Fruit fly (Drosophila melanogaster) Kc167 (cell line): ENCODE results near the gene CG9988.

Source experiments
- Myc ChIP-seq: fragments of >200 bp; optimal IDR thresholded peaks from 2 replicates; lab custom pipeline; 2017; ENCODE audit warnings: missing external identifiers
- Sin3A ChIP-seq: fragments of >200 bp; optimal IDR thresholded peaks from 2 replicates; lab custom pipeline; 2018; ENCODE audit warnings: missing external identifiers
- h ChIP-seq: fragments of >200 bp; optimal IDR thresholded peaks from 3 replicates; lab custom pipeline; 2018; ENCODE audit warnings: missing external identifiers
- insv ChIP-seq: fragments of >200 bp; optimal IDR thresholded peaks from 3 replicates; lab custom pipeline; 2018; ENCODE audit warnings: missing external identifiers
- psq ChIP-seq: fragments of >200 bp; optimal IDR thresholded peaks from 2 replicates; lab custom pipeline; 2017; ENCODE audit warnings: missing external identifiers
- ttk ChIP-seq: sonication (Bioruptor generic); optimal IDR thresholded peaks from 2 replicates; lab custom pipeline; 2017; ENCODE audit warnings: missing external identifiers

DNA sequence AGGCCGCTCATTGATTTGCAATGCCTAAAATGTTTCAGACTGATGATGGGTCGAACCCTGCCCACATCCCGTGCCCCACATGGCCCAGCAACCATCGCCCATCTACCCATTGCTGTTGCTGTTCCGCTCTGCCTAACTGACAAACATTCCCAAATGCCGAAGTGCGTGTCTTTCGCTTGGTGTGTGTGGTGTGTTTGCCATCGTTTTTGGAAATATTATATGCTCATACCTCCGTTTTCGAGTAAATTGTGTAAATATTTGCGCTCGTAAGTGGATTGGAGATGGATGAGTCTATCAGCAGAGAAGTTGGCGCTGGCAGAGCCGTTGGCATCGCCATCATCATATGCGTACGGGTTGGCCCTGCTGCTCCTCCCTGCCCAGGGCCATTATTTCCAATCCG lies 38.7 kb upstream of the CG9988 start:
- TF ChIP-seq Sin3A (lab: Kevin White, UChicago) (no peak), insv (lab: Kevin White, UChicago) (no peak), Myc (lab: Kevin White, UChicago) (no peak), ttk (lab: Kevin White, UChicago) (no peak), h (lab: Kevin White, UChicago) (no peak), psq (lab: Kevin White, UChicago) (no peak)
